Worm (Caenorhabditis elegans) whole organism, L1 larva: Measurements from ENCODE around the gene his-3.

Experiments used
- C16A3.4 ChIP-seq: fragments of 150-350 bp; optimal IDR thresholded peaks from 2 replicates; lab custom pipeline; 2014; ENCODE audit warnings: missing biosample characterization, missing genetic modification characterization
- aha-1 ChIP-seq: fragments of 150-350 bp; optimal IDR thresholded peaks from 2 replicates; lab custom pipeline; 2014; ENCODE audit warnings: missing biosample characterization, missing genetic modification characterization
- ama-1 ChIP-seq: fragments of 150-350 bp; optimal IDR thresholded peaks from 2 replicates; lab custom pipeline; 2014
- jun-1 ChIP-seq: fragments of 150-350 bp; optimal IDR thresholded peaks from 2 replicates; lab custom pipeline; 2014; ENCODE audit warnings: missing biosample characterization, missing genetic modification reagents, missing genetic modification characterization
- lin-15B ChIP-seq: fragments of 150-350 bp; sonication (generic microtip); optimal IDR thresholded peaks from 3 replicates; lab custom pipeline; 2014; ENCODE audit warnings: missing biosample characterization, missing genetic modification characterization
- lin-35 ChIP-seq, 2 experiments: fragments of 150-350 bp; optimal IDR thresholded peaks; 2 replicates each; lab custom pipeline; 2014; ENCODE audit warnings: missing biosample characterization in 2 of 2, missing genetic modification characterization in 2 of 2, missing genetic modification reagents in 2 of 2
- nhr-47 ChIP-seq: sonication (generic microtip); optimal IDR thresholded peaks from 2 replicates; lab custom pipeline; 2016; ENCODE audit warnings: mild to moderate bottlenecking, missing genetic modification characterization, moderate library complexity, missing compliant biosample characterization
- pag-3 ChIP-seq: sonication (generic microtip); optimal IDR thresholded peaks from 2 replicates; lab custom pipeline; 2017; ENCODE audit warnings: missing genetic modification characterization, mild to moderate bottlenecking, missing compliant biosample characterization, antibody characterized with exemption, borderline replicate concordance; ENCODE audit not compliant: insufficient read depth
- skn-1 ChIP-seq: fragments of 150-350 bp; optimal IDR thresholded peaks from 2 replicates; lab custom pipeline; 2014; ENCODE audit warnings: missing biosample characterization, missing genetic modification characterization
- tbx-2 ChIP-seq: sonication (generic microtip); optimal IDR thresholded peaks from 2 replicates; lab custom pipeline; 2016; ENCODE audit warnings: missing genetic modification characterization, missing compliant biosample characterization
- zag-1 ChIP-seq: fragments of 150-350 bp; optimal IDR thresholded peaks from 2 replicates; lab custom pipeline; 2014; ENCODE audit warnings: missing biosample characterization, missing genetic modification characterization

ce11 chrV:16045837-16046236 is 5.2 kb downstream of the his-3 start, which contains the start of gene T10C6.15:
- no peak for TF ChIP-seq jun-1 (tag; lab: Kevin White, UChicago)
- no peak for TF ChIP-seq ama-1
- no peak for TF ChIP-seq nhr-47 (tag; lab: Kevin White, UChicago)
- no peak for TF ChIP-seq tbx-2 (tag; lab: Kevin White, UChicago)
- no peak for TF ChIP-seq pag-3 (tag; lab: Kevin White, UChicago)
- TF ChIP-seq lin-15B (tag; lab: Kevin White, UChicago) = no peak
- no peak for TF ChIP-seq zag-1 (tag; lab: Kevin White, UChicago)
- no peak for TF ChIP-seq skn-1 (tag; lab: Kevin White, UChicago)
- TF ChIP-seq aha-1 = no peak
- peak in 1 of 2 experiments; percentile 76 for TF ChIP-seq lin-35 (GFP tag; optimal IDR thresholded peaks at IDR 0.05; lab: Kevin White, UChicago)
- no peak for TF ChIP-seq C16A3.4 (tag; lab: Kevin White, UChicago)
